Fruit fly (Drosophila melanogaster) whole organism, embryonic: Measurements from ENCODE around the gene a10.

Experiments used
- Ada2b ChIP-seq: fragments of 200-800 bp; sonication (Bioruptor generic); IDR thresholded peaks from 2 replicates; pipeline ENCODE4 v1.3.6; 2022; ENCODE audit warnings: missing biosample characterization, missing genetic modification characterization
- B-H1 ChIP-seq: fragments of 200-800 bp; sonication (Bioruptor generic); IDR thresholded peaks from 3 replicates; pipeline ENCODE4 v1.3.6; 2022; ENCODE audit warnings: missing biosample characterization, missing genetic modification characterization
- CG11456 ChIP-seq: fragments of 200-800 bp; sonication (Bioruptor generic); IDR thresholded peaks from 3 replicates; pipeline ENCODE4 v1.3.6; 2022; ENCODE audit warnings: missing biosample characterization, missing genetic modification characterization
- CG12219 ChIP-seq: fragments of 200-800 bp; sonication (Bioruptor generic); optimal IDR thresholded peaks from 3 replicates; lab custom pipeline; 2018; ENCODE audit warnings: missing biosample characterization, mild to moderate bottlenecking, missing genetic modification characterization
- CG13123 ChIP-seq: fragments of 200-800 bp; sonication (Bioruptor generic); optimal IDR thresholded peaks from 2 replicates; lab custom pipeline; 2016; ENCODE audit warnings: missing biosample characterization, missing genetic modification characterization
- CG15073 ChIP-seq: fragments of 200-800 bp; sonication (Bioruptor generic); optimal IDR thresholded peaks from 2 replicates; lab custom pipeline; 2016; ENCODE audit warnings: missing biosample characterization, missing genetic modification characterization
- CG16813 ChIP-seq: fragments of 200-800 bp; sonication (Bioruptor generic); IDR thresholded peaks from 3 replicates; pipeline ENCODE4 v1.3.6; 2022; ENCODE audit warnings: missing biosample characterization, missing genetic modification characterization; ENCODE audit not compliant: partially characterized antibody
- CG17912 ChIP-seq: fragments of 200-800 bp; sonication (Bioruptor generic); optimal IDR thresholded peaks from 2 replicates; lab custom pipeline; 2018; ENCODE audit warnings: missing biosample characterization, mild to moderate bottlenecking, missing genetic modification characterization
- CG32532 ChIP-seq: fragments of 200-800 bp; sonication (Bioruptor generic); IDR thresholded peaks from 2 replicates; pipeline ENCODE4 v1.3.6; 2022; ENCODE audit warnings: missing biosample characterization, missing genetic modification characterization
- CG3407 ChIP-seq: fragments of 200-800 bp; sonication (Bioruptor generic); optimal IDR thresholded peaks from 2 replicates; lab custom pipeline; 2018; ENCODE audit warnings: missing biosample characterization, mild to moderate bottlenecking, missing genetic modification characterization
- CG43689 ChIP-seq: fragments of 200-800 bp; sonication (Bioruptor generic); IDR thresholded peaks from 2 replicates; pipeline ENCODE4 v1.3.6; 2022; ENCODE audit warnings: missing biosample characterization, missing genetic modification characterization
- CG4854 ChIP-seq: fragments of 200-800 bp; sonication (Bioruptor generic); optimal IDR thresholded peaks from 2 replicates; lab custom pipeline; 2016; ENCODE audit warnings: missing biosample characterization, missing genetic modification characterization, inconsistent platforms
- CG7556 ChIP-seq: fragments of 200-800 bp; sonication (Bioruptor generic); optimal IDR thresholded peaks from 2 replicates; lab custom pipeline; 2017; ENCODE audit warnings: missing biosample characterization, mild to moderate bottlenecking, missing genetic modification characterization
- CG8359 ChIP-seq: fragments of 200-800 bp; sonication (Bioruptor generic); optimal IDR thresholded peaks from 2 replicates; lab custom pipeline; 2017; ENCODE audit warnings: missing biosample characterization, mild to moderate bottlenecking, missing genetic modification characterization, borderline replicate concordance
- CG9215 ChIP-seq: fragments of 200-800 bp; sonication (Bioruptor generic); IDR thresholded peaks from 2 replicates; pipeline ENCODE4 v1.3.6; 2022; ENCODE audit warnings: missing biosample characterization, missing genetic modification characterization
- Chrac-16 ChIP-seq: fragments of 200-800 bp; sonication (Bioruptor generic); optimal IDR thresholded peaks from 3 replicates; lab custom pipeline; 2016; ENCODE audit warnings: missing biosample characterization, missing genetic modification characterization
- Dll ChIP-seq: fragments of 200-800 bp; sonication (Bioruptor generic); IDR thresholded peaks from 4 replicates; pipeline ENCODE4 v1.3.6; 2022; ENCODE audit warnings: missing biosample characterization, missing genetic modification characterization; ENCODE audit not compliant: partially characterized antibody
- Doc3 ChIP-seq: fragments of 200-800 bp; sonication (Bioruptor generic); IDR thresholded peaks from 3 replicates; pipeline ENCODE4 v1.3.6; 2022; ENCODE audit warnings: missing biosample characterization, missing genetic modification characterization; ENCODE audit not compliant: partially characterized antibody
- HLH4C ChIP-seq: fragments of 200-800 bp; sonication (Bioruptor generic); IDR thresholded peaks from 3 replicates; pipeline ENCODE4 v1.3.6; 2022; ENCODE audit warnings: missing biosample characterization, missing genetic modification characterization; ENCODE audit not compliant: partially characterized antibody
- Hand ChIP-seq: fragments of 200-800 bp; sonication (Bioruptor generic); optimal IDR thresholded peaks from 2 replicates; lab custom pipeline; 2017; ENCODE audit warnings: mild to moderate bottlenecking, missing biosample characterization, missing genetic modification reagents, missing genetic modification characterization
- HmgZ ChIP-seq: fragments of 200-800 bp; sonication (Bioruptor generic); optimal IDR thresholded peaks from 2 replicates; lab custom pipeline; 2018; ENCODE audit warnings: missing biosample characterization, mild to moderate bottlenecking, missing genetic modification characterization
- Kr ChIP-seq: fragments of 200-800 bp; sonication (Bioruptor generic); optimal IDR thresholded peaks from 2 replicates; lab custom pipeline; 2017; ENCODE audit warnings: missing biosample characterization, mild to moderate bottlenecking, missing genetic modification characterization
- Lim3 ChIP-seq: fragments of 200-800 bp; sonication (Bioruptor generic); IDR thresholded peaks from 2 replicates; pipeline ENCODE4 v1.3.6; 2022; ENCODE audit warnings: missing biosample characterization, missing genetic modification characterization
- Myb ChIP-seq: fragments of 200-800 bp; sonication (Bioruptor generic); optimal IDR thresholded peaks from 2 replicates; lab custom pipeline; 2016; ENCODE audit warnings: missing biosample characterization, missing genetic modification characterization
- NK7.1 ChIP-seq: fragments of 200-800 bp; sonication (Bioruptor generic); optimal IDR thresholded peaks from 3 replicates; lab custom pipeline; 2016; ENCODE audit warnings: missing biosample characterization, missing genetic modification characterization
- NfI ChIP-seq: fragments of 200-800 bp; sonication (Bioruptor generic); optimal IDR thresholded peaks from 3 replicates; lab custom pipeline; 2018; ENCODE audit warnings: missing biosample characterization, mild to moderate bottlenecking, missing genetic modification characterization, moderate library complexity
- PHDP ChIP-seq: fragments of 200-800 bp; sonication (Bioruptor generic); optimal IDR thresholded peaks from 3 replicates; lab custom pipeline; 2018; ENCODE audit warnings: missing biosample characterization, mild to moderate bottlenecking, missing genetic modification characterization, moderate library complexity
- Ravus ChIP-seq: fragments of 200-800 bp; sonication (Bioruptor generic); IDR thresholded peaks from 2 replicates; pipeline ENCODE4 v1.3.6; 2022; ENCODE audit warnings: missing biosample characterization, missing genetic modification characterization
- Ssrp ChIP-seq: fragments of 200-800 bp; sonication (Bioruptor generic); optimal IDR thresholded peaks from 2 replicates; lab custom pipeline; 2018; ENCODE audit warnings: missing biosample characterization, mild to moderate bottlenecking, missing genetic modification characterization, moderate library complexity
- Usf ChIP-seq: fragments of 200-800 bp; sonication (Bioruptor generic); optimal IDR thresholded peaks from 2 replicates; lab custom pipeline; 2017; ENCODE audit warnings: missing genotype, missing biosample characterization, missing genetic modification characterization
- ato ChIP-seq: fragments of 200-800 bp; sonication (Bioruptor generic); IDR thresholded peaks from 2 replicates; pipeline ENCODE4 v1.3.6; 2022; ENCODE audit warnings: missing biosample characterization, missing genetic modification characterization; ENCODE audit not compliant: partially characterized antibody
- br ChIP-seq: fragments of >200 bp; optimal IDR thresholded peaks from 2 replicates; lab custom pipeline; 2017
- btn ChIP-seq: fragments of 200-800 bp; sonication (Bioruptor generic); optimal IDR thresholded peaks from 2 replicates; lab custom pipeline; 2016; ENCODE audit warnings: missing biosample characterization, missing genetic modification characterization
- ci ChIP-seq: fragments of 200-800 bp; sonication (Bioruptor generic); IDR thresholded peaks from 3 replicates; pipeline ENCODE4 v1.3.6; 2022; ENCODE audit warnings: missing biosample characterization, missing genetic modification characterization
- crol ChIP-seq: fragments of 200-800 bp; sonication (Bioruptor generic); IDR thresholded peaks from 2 replicates; pipeline ENCODE4 v1.3.6; 2022; ENCODE audit warnings: missing biosample characterization, missing genetic modification characterization
- crp ChIP-seq, 2 experiments: fragments of 200-800 bp; sonication (Bioruptor generic); optimal IDR thresholded peaks; 2 replicates in 1 of 2; 3 replicates in 1 of 2; lab custom pipeline; 2017; ENCODE audit warnings: missing biosample characterization in 2 of 2, missing genetic modification characterization in 2 of 2, mild to moderate bottlenecking in 1 of 2, moderate library complexity in 1 of 2
- dmrt99B ChIP-seq: fragments of 200-800 bp; sonication (Bioruptor generic); optimal IDR thresholded peaks from 2 replicates; lab custom pipeline; 2018; ENCODE audit warnings: missing biosample characterization, mild to moderate bottlenecking, missing genetic modification characterization, moderate library complexity
- dysf ChIP-seq: fragments of 200-800 bp; sonication (Bioruptor generic); IDR thresholded peaks from 3 replicates; pipeline ENCODE4 v1.3.6; 2022; ENCODE audit warnings: missing biosample characterization, missing genetic modification characterization
- grau ChIP-seq: fragments of 200-800 bp; optimal IDR thresholded peaks from 3 replicates; lab custom pipeline; 2019; ENCODE audit warnings: missing biosample characterization, mild to moderate bottlenecking, missing genetic modification characterization, moderate library complexity
- grn ChIP-seq: fragments of 200-800 bp; sonication (Bioruptor generic); optimal IDR thresholded peaks from 3 replicates; lab custom pipeline; 2017; ENCODE audit warnings: missing biosample characterization, missing genetic modification characterization
- hb ChIP-seq: fragments of 200-800 bp; sonication (Bioruptor generic); IDR thresholded peaks from 3 replicates; pipeline ENCODE4 v1.3.6; 2022; ENCODE audit warnings: missing biosample characterization, missing genetic modification characterization; ENCODE audit not compliant: partially characterized antibody
- insv ChIP-seq, 2 experiments: fragments of 200-800 bp; sonication (Bioruptor generic); optimal IDR thresholded peaks; 3 replicates each; lab custom pipeline; 2016 to 2018; ENCODE audit warnings: missing biosample characterization in 2 of 2, missing genetic modification characterization in 2 of 2
- mam ChIP-seq: fragments of 200-800 bp; sonication (Bioruptor generic); optimal IDR thresholded peaks from 3 replicates; lab custom pipeline; 2016; ENCODE audit warnings: missing biosample characterization, missing genetic modification characterization
- mld ChIP-seq: fragments of 200-800 bp; sonication (Bioruptor generic); IDR thresholded peaks from 3 replicates; pipeline ENCODE4 v1.3.6; 2022; ENCODE audit warnings: missing biosample characterization, missing genetic modification characterization; ENCODE audit not compliant: partially characterized antibody
- sim ChIP-seq: fragments of 200-800 bp; sonication (Bioruptor generic); IDR thresholded peaks from 2 replicates; pipeline ENCODE4 v1.3.6; 2022; ENCODE audit warnings: missing biosample characterization, missing genetic modification characterization
- stwl ChIP-seq: fragments of 200-800 bp; sonication (Bioruptor generic); optimal IDR thresholded peaks from 3 replicates; lab custom pipeline; 2018; ENCODE audit warnings: missing biosample characterization, mild to moderate bottlenecking, missing genetic modification characterization, moderate library complexity
- tap ChIP-seq: fragments of 200-800 bp; optimal IDR thresholded peaks from 3 replicates; lab custom pipeline; 2019; ENCODE audit warnings: missing biosample characterization, mild to moderate bottlenecking, missing genetic modification characterization, moderate library complexity
- wek ChIP-seq: fragments of 200-800 bp; sonication (Bioruptor generic); optimal IDR thresholded peaks from 3 replicates; lab custom pipeline; 2018; ENCODE audit warnings: missing biosample characterization, mild to moderate bottlenecking, missing genetic modification characterization, moderate library complexity
- yki ChIP-seq: fragments of >200 bp; optimal IDR thresholded peaks from 3 replicates; lab custom pipeline; 2018

The a10 gene

DNA sequence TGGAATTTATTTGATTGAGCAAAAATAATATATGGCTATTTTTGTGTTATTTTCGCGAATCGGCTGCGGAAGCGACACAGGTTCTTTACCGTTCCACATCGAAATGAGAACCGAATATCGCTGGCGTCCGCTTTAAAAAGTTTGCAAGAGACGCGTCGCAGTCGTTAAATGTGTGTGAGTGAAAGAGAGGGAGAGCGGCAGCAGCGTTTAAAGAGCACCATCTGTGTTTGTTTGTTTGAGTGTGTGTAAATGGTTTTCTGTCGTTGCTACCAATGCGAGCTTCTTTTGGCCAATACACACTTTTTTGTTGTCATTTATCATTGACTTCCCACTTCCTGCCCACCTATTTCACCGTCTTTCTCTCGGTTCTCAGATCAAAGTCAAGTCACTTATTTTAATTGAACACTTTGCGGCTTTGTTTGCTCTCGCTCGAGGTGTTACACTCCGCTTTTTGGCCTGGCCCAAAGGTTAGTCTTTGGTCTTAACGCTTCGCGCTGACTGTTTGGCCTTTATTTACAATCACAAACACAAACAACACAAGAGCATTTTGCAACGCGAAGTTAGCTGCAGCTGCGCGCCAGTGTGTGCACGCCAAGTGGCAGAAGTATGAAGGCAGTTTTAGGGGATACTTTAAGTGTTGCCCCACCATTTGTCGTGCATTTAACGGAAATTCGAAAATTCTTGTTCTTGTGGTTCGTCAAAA is 11.4 kb downstream of the a10 start, which contains the start of gene CG3764 (continued):
- TF ChIP-seq Dll (GFP tag; lab: Robert Waterston, UW), result peak; percentile 50; the same call in 2 of the 4 replicates
- no peak for TF ChIP-seq Doc3
- TF ChIP-seq mld (GFP tag; lab: Robert Waterston, UW), result no peak
- TF ChIP-seq wek (GFP tag; lab: Kevin White, UChicago), result peak; percentile 92
- peak; percentile 53 for TF ChIP-seq mam (GFP tag; lab: Kevin White, UChicago)
- peak in 1 of 2 experiments; percentile 39 for TF ChIP-seq insv (GFP tag; optimal IDR thresholded peaks at IDR 0.05; lab: Kevin White, UChicago)
- 0 out of 3 replicates have a peak, but pooled peaks have one; percentile 28 for TF ChIP-seq CG16813 (GFP tag; lab: Robert Waterston, UW)
- peak; percentile 37; the same call in 1 of the 2 replicates for TF ChIP-seq Ada2b (GFP tag; lab: Robert Waterston, UW)
- peak; percentile 100 for TF ChIP-seq Myb
- TF ChIP-seq CG13123, result peak; percentile 80
- TF ChIP-seq dmrt99B (tag; lab: Kevin White, UChicago), result peak; percentile 68
- peak; percentile 73 for TF ChIP-seq CG4854 (GFP tag; lab: Kevin White, UChicago)
- TF ChIP-seq Kr, result peak; percentile 36
- peak; percentile 76 for TF ChIP-seq tap (tag; lab: Kevin White, UChicago)
- TF ChIP-seq PHDP (tag; lab: Kevin White, UChicago), result peak; percentile 62
- TF ChIP-seq Chrac-16 (GFP tag; lab: Kevin White, UChicago), result peak; percentile 24
- TF ChIP-seq yki (lab: Kevin White, UChicago), result no peak
- peak; percentile 24; the same call in 1 of the 3 replicates for TF ChIP-seq B-H1 (GFP tag; lab: Robert Waterston, UW)
- TF ChIP-seq crol (GFP tag; lab: Robert Waterston, UW), result no peak
- peak; percentile 66 for TF ChIP-seq CG8359 (GFP tag; lab: Kevin White, UChicago)
- TF ChIP-seq HLH4C (GFP tag; lab: Robert Waterston, UW), result no peak
- TF ChIP-seq br (lab: Kevin White, UChicago), result no peak
- TF ChIP-seq CG7556 (GFP tag; lab: Kevin White, UChicago), result peak; percentile 59
- TF ChIP-seq Ssrp (tag; lab: Kevin White, UChicago), result no peak
- peak; percentile 89 for TF ChIP-seq CG3407
- no peak for TF ChIP-seq CG43689 (GFP tag; lab: Robert Waterston, UW)
- TF ChIP-seq Lim3 (GFP tag; lab: Robert Waterston, UW), result no peak
- TF ChIP-seq CG9215, result no peak
- TF ChIP-seq sim, result no peak
- no peak for TF ChIP-seq ato
- TF ChIP-seq Hand (GFP tag; lab: Kevin White, UChicago), result peak; percentile 67
- TF ChIP-seq CG12219, result peak; percentile 76
- TF ChIP-seq NK7.1 (GFP tag; lab: Kevin White, UChicago), result peak; percentile 77
- peak; percentile 63 for TF ChIP-seq grau
- TF ChIP-seq CG11456 (GFP tag; lab: Robert Waterston, UW), result peak; percentile 75; the same call in 2 of the 3 replicates
- TF ChIP-seq grn, result peak; percentile 67
- TF ChIP-seq btn (GFP tag; lab: Kevin White, UChicago), result peak; percentile 77
- TF ChIP-seq crp (GFP tag; optimal IDR thresholded peaks at IDR 0.05; lab: Kevin White, UChicago), result peak in 1 of 2 experiments; percentile 61
- peak; percentile 88 for TF ChIP-seq stwl
- TF ChIP-seq CG17912 (GFP tag; lab: Kevin White, UChicago), result peak; percentile 98
- TF ChIP-seq ci (GFP tag; lab: Robert Waterston, UW), result peak; percentile 93
- TF ChIP-seq hb (GFP tag; lab: Robert Waterston, UW), result no peak
- TF ChIP-seq CG32532 (GFP tag; lab: Robert Waterston, UW), result peak; percentile 50
- peak; percentile 61; the same call in 2 of the 3 replicates for TF ChIP-seq dysf
- peak; percentile 90 for TF ChIP-seq HmgZ (tag; lab: Kevin White, UChicago)
- TF ChIP-seq CG15073 (GFP tag; lab: Kevin White, UChicago), result no peak
- TF ChIP-seq Ravus (GFP tag; lab: Robert Waterston, UW), result no peak
- TF ChIP-seq Usf (GFP tag; lab: Kevin White, UChicago), result peak; percentile 34
- peak; percentile 85 for TF ChIP-seq NfI (GFP tag; lab: Kevin White, UChicago)
